Worm (Caenorhabditis elegans): ENCODE results near the gene idi-1.

The idi-1 gene

ce11 chrIII:8100960-8101359, 9.5 kb downstream of the idi-1 start, which contains the start of gene plk-1:
plk-1 (plus strand) TSS chrIII:8101348.
- TF ChIP-seq mab-5 (tag; optimal IDR thresholded peaks at IDR 0.05) = no peak
- peak; percentile 72 for TF ChIP-seq gmeb-1 (tag; optimal IDR thresholded peaks at IDR 0.05)
- TF ChIP-seq ztf-1 (GFP tag; conservative IDR thresholded peaks at IDR 0.05) = no peak
- peak; percentile 2 for TF ChIP-seq sma-3 (GFP tag; optimal IDR thresholded peaks at IDR 0.05)
- TF ChIP-seq crh-2 (tag; optimal IDR thresholded peaks at IDR 0.05) = peak; percentile 11
- peak; percentile 11 for TF ChIP-seq C34F6.9 (tag; optimal IDR thresholded peaks at IDR 0.05)
- peak; percentile 55 for TF ChIP-seq R02D3.7 (tag; optimal IDR thresholded peaks at IDR 0.05)
- no peak for TF ChIP-seq F13H6.1 (tag; optimal IDR thresholded peaks at IDR 0.05)
- TF ChIP-seq lsy-2 (tag; optimal IDR thresholded peaks at IDR 0.05) = peak in 1 of 2 experiments; percentile 57
- TF ChIP-seq blmp-1 (tag; optimal IDR thresholded peaks at IDR 0.05; ENCODE audit: insufficient read depth) = no peak

DNA sequence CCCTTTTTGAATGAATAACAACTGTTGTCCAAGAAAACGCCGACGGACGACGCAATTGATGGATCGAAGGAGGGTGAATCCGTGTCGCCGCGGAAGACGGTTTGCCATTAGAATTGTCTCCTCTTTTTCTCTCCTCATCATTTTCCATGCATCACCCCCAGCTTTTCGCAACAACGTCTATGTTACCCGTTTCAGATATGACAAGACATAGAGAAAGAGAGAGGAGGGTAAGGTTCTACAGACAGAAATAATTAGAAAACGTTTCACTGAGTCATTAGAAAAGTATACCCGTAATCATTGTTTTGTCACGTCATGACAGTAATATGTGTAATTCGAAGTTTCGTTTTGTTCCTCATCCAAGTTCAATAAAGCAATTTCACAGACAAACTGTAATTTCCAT, 14.3 kb downstream of the idi-1 start:
- TF ChIP-seq ztf-4 (tag; optimal IDR thresholded peaks at IDR 0.05) (no peak), nhr-21 (tag; optimal IDR thresholded peaks at IDR 0.05) (peak; percentile 3)

DNA sequence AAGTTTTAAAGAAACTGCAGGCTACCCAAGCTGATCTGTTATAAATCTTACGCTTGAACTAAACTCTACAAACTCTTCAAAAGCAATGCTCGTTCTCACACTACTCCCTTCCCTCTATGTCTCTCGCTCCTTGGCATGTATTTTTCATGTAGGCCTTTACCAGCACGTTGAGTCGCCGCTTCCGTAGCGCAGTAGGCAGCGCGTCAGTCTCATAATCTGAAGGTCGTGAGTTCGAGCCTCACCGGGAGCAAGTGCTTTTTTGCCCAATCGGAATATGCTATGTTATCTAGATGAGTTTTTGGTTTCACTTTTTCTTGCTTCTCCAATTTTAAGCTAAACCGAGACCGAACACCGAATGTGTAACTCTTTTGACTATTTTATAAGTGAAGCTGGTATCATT, 15.0 kb downstream of the idi-1 start:
- TF ChIP-seq gmeb-1 (tag; optimal IDR thresholded peaks at IDR 0.05) (peak; percentile 31), ama-1 (optimal IDR thresholded peaks at IDR 0.05) (no peak), fos-1 (tag; optimal IDR thresholded peaks at IDR 0.05) (peak; percentile 10), F13H6.1 (tag; optimal IDR thresholded peaks at IDR 0.05) (peak; percentile 28), unc-55 (GFP tag; optimal IDR thresholded peaks at IDR 0.05) (peak; percentile 84), ztf-1 (GFP tag; conservative IDR thresholded peaks at IDR 0.05) (no peak), zag-1 (tag; optimal IDR thresholded peaks at IDR 0.05) (peak; percentile 20), lsy-2 (tag; optimal IDR thresholded peaks at IDR 0.05) (peak; percentile 36 to 57), lin-13 (GFP tag; optimal IDR thresholded peaks at IDR 0.05) (no peak), nhr-129 (tag; optimal IDR thresholded peaks at IDR 0.05) (peak; percentile 75), C34F6.9 (tag; optimal IDR thresholded peaks at IDR 0.05) (peak; percentile 49), sma-9 (GFP tag; optimal IDR thresholded peaks at IDR 0.05) (peak; percentile 57), sma-9 (tag; optimal IDR thresholded peaks at IDR 0.05) (no peak), Y55F3AM.14 (GFP tag; optimal IDR thresholded peaks at IDR 0.05) (peak; percentile 32), sma-3 (GFP tag; optimal IDR thresholded peaks at IDR 0.05) (peak; percentile 40)

DNA sequence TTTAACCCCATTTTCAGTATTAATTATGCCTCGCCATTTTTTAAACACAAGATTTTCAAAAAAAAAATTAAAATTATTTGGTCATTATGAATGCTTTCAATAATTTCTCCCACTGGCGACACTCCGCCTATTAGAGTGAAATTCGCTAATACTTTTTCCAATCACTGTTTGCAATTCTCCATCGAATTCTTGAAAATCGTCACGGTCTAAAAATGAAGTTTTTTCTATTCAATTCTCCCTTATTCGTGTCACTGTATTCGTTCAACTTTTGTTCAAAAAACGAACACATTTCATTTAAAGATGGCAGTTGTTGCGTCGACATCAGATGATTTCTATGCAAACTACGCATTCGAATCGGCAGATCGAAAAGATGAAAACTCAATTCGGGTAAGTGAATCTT, 17.0 kb downstream of the idi-1 start, which contains the start of gene C14B9.3:
Gene C14B9.3 (plus strand): TSS at position 301 of the 400 bp plus-strand sequence.
- no peak for TF ChIP-seq lsy-2 (tag; optimal IDR thresholded peaks at IDR 0.05)

ce11 chrIII:8109459-8110057, 18.1 kb downstream of the idi-1 start:
- TF ChIP-seq C34F6.9 (tag; optimal IDR thresholded peaks at IDR 0.05) = peak; percentile 75
- peak; percentile 84 for TF ChIP-seq nhr-129 (tag; optimal IDR thresholded peaks at IDR 0.05)
- peak; percentile 51 for TF ChIP-seq crh-2 (tag; optimal IDR thresholded peaks at IDR 0.05)
- peak; percentile 59 for TF ChIP-seq lin-11 (tag; optimal IDR thresholded peaks at IDR 0.05)
- no peak for TF ChIP-seq unc-62 (GFP tag; optimal IDR thresholded peaks at IDR 0.05)
- TF ChIP-seq nhr-77 (tag; optimal IDR thresholded peaks at IDR 0.05) = no peak
- TF ChIP-seq nhr-25 (tag; optimal IDR thresholded peaks at IDR 0.05) = peak; percentile 20
- peak; percentile 47 for TF ChIP-seq ztf-4 (tag; optimal IDR thresholded peaks at IDR 0.05)
- peak; percentile 61 for TF ChIP-seq Y55F3AM.14 (GFP tag; optimal IDR thresholded peaks at IDR 0.05)
- peak; percentile 59 for TF ChIP-seq unc-55 (GFP tag; optimal IDR thresholded peaks at IDR 0.05)
- TF ChIP-seq alr-1 (tag; optimal IDR thresholded peaks at IDR 0.05) = no peak
- TF ChIP-seq ceh-16 (tag; optimal IDR thresholded peaks at IDR 0.05) = peak; percentile 8
- TF ChIP-seq nhr-21 (tag; optimal IDR thresholded peaks at IDR 0.05) = peak; percentile 82
- TF ChIP-seq gmeb-1 (tag; optimal IDR thresholded peaks at IDR 0.05) = peak; percentile 66
- TF ChIP-seq sem-4 (tag; optimal IDR thresholded peaks at IDR 0.05) = peak; percentile 48
- peak; percentile 8 for TF ChIP-seq egl-27 (tag; optimal IDR thresholded peaks at IDR 0.05)
- TF ChIP-seq F13H6.1 (tag; optimal IDR thresholded peaks at IDR 0.05) = peak; percentile 63
- TF ChIP-seq lsy-2 (tag; optimal IDR thresholded peaks at IDR 0.05) = peak; percentile 73 to 81
- peak; percentile 70 for TF ChIP-seq lin-13 (GFP tag; optimal IDR thresholded peaks at IDR 0.05)
- no peak for TF ChIP-seq nhr-23 (tag; optimal IDR thresholded peaks at IDR 0.05)
- no peak for TF ChIP-seq nhr-12 (tag; optimal IDR thresholded peaks at IDR 0.05)
- TF ChIP-seq sma-3 (GFP tag; optimal IDR thresholded peaks at IDR 0.05) = peak; percentile 67
- peak; percentile 0 for TF ChIP-seq snpc-4 (tag; optimal IDR thresholded peaks at IDR 0.05)
- TF ChIP-seq sma-9 (GFP tag; optimal IDR thresholded peaks at IDR 0.05) = peak; percentile 66
- no peak for TF ChIP-seq sma-9 (tag; optimal IDR thresholded peaks at IDR 0.05)
- peak; percentile 33 for TF ChIP-seq fos-1 (tag; optimal IDR thresholded peaks at IDR 0.05)
